Worm (Caenorhabditis elegans): Measurements from ENCODE around the gene B0524.6.

ce11 chrIII:1887354-1887753 is 18.1 kb downstream of the B0524.6 start, which contains the start of gene B0524.3:
- TF ChIP-seq him-1 (tag; optimal IDR thresholded peaks at IDR 0.05) (no peak), W03F9.2 (tag; optimal IDR thresholded peaks at IDR 0.05) (no peak), dao-5 (tag; optimal IDR thresholded peaks at IDR 0.05) (no peak)
